Fruit fly (Drosophila melanogaster) whole organism, embryonic: ENCODE measurements around the gene be.

Experiments
- Abd-B ChIP-seq: fragments of 200-800 bp; sonication (Bioruptor generic); optimal IDR thresholded peaks from 2 replicates; lab custom pipeline; 2018; ENCODE audit warnings: missing biosample characterization, mild to moderate bottlenecking, missing genetic modification characterization, moderate library complexity
- Adf1 ChIP-seq: fragments of 200-800 bp; sonication (Bioruptor generic); IDR thresholded peaks from 2 replicates; pipeline ENCODE4 v1.3.6; 2022; ENCODE audit warnings: missing biosample characterization, missing genetic modification characterization
- Antp ChIP-seq: fragments of 200-800 bp; sonication (Bioruptor generic); optimal IDR thresholded peaks from 3 replicates; lab custom pipeline; 2016; ENCODE audit warnings: missing biosample characterization, missing genetic modification characterization
- CG10543 ChIP-seq: fragments of 200-800 bp; sonication (Bioruptor generic); optimal IDR thresholded peaks from 3 replicates; lab custom pipeline; 2017; ENCODE audit warnings: missing biosample characterization, mild to moderate bottlenecking, missing genetic modification characterization, moderate library complexity
- CG11085 ChIP-seq: fragments of 200-800 bp; sonication (Bioruptor generic); IDR thresholded peaks from 2 replicates; pipeline ENCODE4 v1.3.6; 2022; ENCODE audit warnings: missing biosample characterization, missing genetic modification characterization
- CG11093 ChIP-seq: fragments of 200-800 bp; sonication (Bioruptor generic); IDR thresholded peaks from 3 replicates; pipeline ENCODE4 v1.3.6; 2022; ENCODE audit warnings: missing biosample characterization, missing genetic modification characterization
- CG11560 ChIP-seq: fragments of 200-800 bp; sonication (Bioruptor generic); IDR thresholded peaks from 3 replicates; pipeline ENCODE4 v1.3.6; 2022; ENCODE audit warnings: missing biosample characterization, missing genetic modification characterization
- CG12236 ChIP-seq: fragments of 200-800 bp; sonication (Bioruptor generic); optimal IDR thresholded peaks from 2 replicates; lab custom pipeline; 2016; ENCODE audit warnings: missing biosample characterization, missing genetic modification characterization
- CG14441 ChIP-seq: fragments of 200-800 bp; sonication (Bioruptor generic); IDR thresholded peaks from 2 replicates; pipeline ENCODE4 v1.3.6; 2022; ENCODE audit warnings: missing biosample characterization, missing genetic modification characterization
- CG15011 ChIP-seq: fragments of 200-800 bp; sonication (Bioruptor generic); optimal IDR thresholded peaks from 3 replicates; lab custom pipeline; 2018; ENCODE audit warnings: missing biosample characterization, mild to moderate bottlenecking, missing genetic modification characterization
- CG1647 ChIP-seq: fragments of 200-800 bp; sonication (Bioruptor generic); optimal IDR thresholded peaks from 3 replicates; lab custom pipeline; 2016; ENCODE audit warnings: missing biosample characterization, missing genetic modification characterization
- CG16813 ChIP-seq: fragments of 200-800 bp; sonication (Bioruptor generic); IDR thresholded peaks from 3 replicates; pipeline ENCODE4 v1.3.6; 2022; ENCODE audit warnings: missing biosample characterization, missing genetic modification characterization; ENCODE audit not compliant: partially characterized antibody
- CG17361 ChIP-seq: fragments of 200-800 bp; sonication (Bioruptor generic); IDR thresholded peaks from 3 replicates; pipeline ENCODE4 v1.3.6; 2022; ENCODE audit warnings: missing biosample characterization, missing genetic modification characterization
- CG30431 ChIP-seq: fragments of 200-800 bp; sonication (Bioruptor generic); optimal IDR thresholded peaks from 2 replicates; lab custom pipeline; 2017; ENCODE audit warnings: missing biosample characterization, missing genetic modification characterization
- CG33557 ChIP-seq: fragments of 200-800 bp; sonication (Bioruptor generic); optimal IDR thresholded peaks from 2 replicates; lab custom pipeline; 2019; ENCODE audit warnings: missing biosample characterization, mild to moderate bottlenecking, missing genetic modification characterization, moderate library complexity
- CG34376 ChIP-seq: fragments of 200-800 bp; sonication (Bioruptor generic); optimal IDR thresholded peaks from 2 replicates; lab custom pipeline; 2018; ENCODE audit warnings: missing biosample characterization, mild to moderate bottlenecking, missing genetic modification characterization
- CG3847 ChIP-seq: fragments of 200-800 bp; sonication (Bioruptor generic); IDR thresholded peaks from 2 replicates; pipeline ENCODE4 v1.3.6; 2022; ENCODE audit warnings: missing biosample characterization, missing genetic modification characterization
- CG4360 ChIP-seq: fragments of 200-800 bp; sonication (Bioruptor generic); IDR thresholded peaks from 2 replicates; pipeline ENCODE4 v1.3.6; 2022; ENCODE audit warnings: missing biosample characterization, missing genetic modification characterization
- CG6683 ChIP-seq: fragments of 200-800 bp; sonication (Bioruptor generic); optimal IDR thresholded peaks from 2 replicates; lab custom pipeline; 2017; ENCODE audit warnings: missing biosample characterization, mild to moderate bottlenecking, missing genetic modification characterization, missing genetic modification reagents
- CG7928 ChIP-seq: fragments of 200-800 bp; sonication (Bioruptor generic); optimal IDR thresholded peaks from 2 replicates; lab custom pipeline; 2017; ENCODE audit warnings: missing biosample characterization, mild to moderate bottlenecking, missing genetic modification characterization
- CG8924 ChIP-seq: fragments of 200-800 bp; optimal IDR thresholded peaks from 3 replicates; lab custom pipeline; 2019; ENCODE audit warnings: missing biosample characterization, mild to moderate bottlenecking, missing genetic modification characterization, moderate library complexity
- D19A ChIP-seq: fragments of 200-800 bp; optimal IDR thresholded peaks from 3 replicates; lab custom pipeline; 2019; ENCODE audit warnings: missing biosample characterization, mild to moderate bottlenecking, missing genetic modification characterization, moderate library complexity
- Elba2 ChIP-seq: fragments of 200-800 bp; sonication (Bioruptor generic); optimal IDR thresholded peaks from 3 replicates; lab custom pipeline; 2016; ENCODE audit warnings: missing biosample characterization, missing genetic modification characterization
- Gsc ChIP-seq: fragments of 200-800 bp; sonication (Bioruptor generic); IDR thresholded peaks from 2 replicates; pipeline ENCODE4 v1.3.6; 2022; ENCODE audit warnings: missing biosample characterization, missing genetic modification characterization
- H2.0 ChIP-seq: fragments of 200-800 bp; sonication (Bioruptor generic); IDR thresholded peaks from 2 replicates; pipeline ENCODE4 v1.3.6; 2022; ENCODE audit warnings: missing biosample characterization, missing genetic modification characterization
- Lhr ChIP-seq: fragments of 200-800 bp; sonication (Bioruptor generic); optimal IDR thresholded peaks from 3 replicates; lab custom pipeline; 2017; ENCODE audit warnings: mild to moderate bottlenecking, missing biosample characterization, missing genetic modification reagents, missing genetic modification characterization
- Lim3 ChIP-seq: fragments of 200-800 bp; sonication (Bioruptor generic); IDR thresholded peaks from 2 replicates; pipeline ENCODE4 v1.3.6; 2022; ENCODE audit warnings: missing biosample characterization, missing genetic modification characterization
- MTF-1 ChIP-seq: fragments of 200-800 bp; sonication (Bioruptor generic); optimal IDR thresholded peaks from 2 replicates; lab custom pipeline; 2018; ENCODE audit warnings: missing biosample characterization, mild to moderate bottlenecking, missing genetic modification characterization, borderline replicate concordance
- Sry-β ChIP-seq: fragments of 200-800 bp; sonication (Bioruptor generic); optimal IDR thresholded peaks from 2 replicates; lab custom pipeline; 2018; ENCODE audit warnings: missing biosample characterization, mild to moderate bottlenecking, missing genetic modification characterization, moderate library complexity
- disco-r ChIP-seq: fragments of 200-800 bp; sonication (Bioruptor generic); optimal IDR thresholded peaks from 2 replicates; lab custom pipeline; 2016; ENCODE audit warnings: missing biosample characterization, missing genetic modification characterization
- dmrt99B ChIP-seq: fragments of 200-800 bp; sonication (Bioruptor generic); optimal IDR thresholded peaks from 2 replicates; lab custom pipeline; 2018; ENCODE audit warnings: missing biosample characterization, mild to moderate bottlenecking, missing genetic modification characterization, moderate library complexity
- ems ChIP-seq: fragments of 200-800 bp; sonication (Bioruptor generic); optimal IDR thresholded peaks from 3 replicates; lab custom pipeline; 2016; ENCODE audit warnings: missing biosample characterization, missing genetic modification characterization
- en ChIP-seq: fragments of 200-800 bp; sonication (Bioruptor generic); optimal IDR thresholded peaks from 2 replicates; lab custom pipeline; 2016; ENCODE audit warnings: missing biosample characterization, missing genetic modification characterization
- esg ChIP-seq: fragments of 200-800 bp; sonication (Bioruptor generic); conservative IDR thresholded peaks from 2 replicates; pipeline ENCODE4 v1.3.6; 2022; ENCODE audit warnings: missing biosample characterization, missing genetic modification characterization
- gem ChIP-seq: fragments of 200-800 bp; sonication (Bioruptor generic); optimal IDR thresholded peaks from 2 replicates; lab custom pipeline; 2019; ENCODE audit warnings: missing biosample characterization, mild to moderate bottlenecking, missing genetic modification characterization, moderate library complexity
- gsb-n ChIP-seq: fragments of 200-800 bp; sonication (Bioruptor generic); optimal IDR thresholded peaks from 3 replicates; lab custom pipeline; 2018; ENCODE audit warnings: missing biosample characterization, mild to moderate bottlenecking, missing genetic modification characterization
- hth ChIP-seq: fragments of >200 bp; optimal IDR thresholded peaks from 2 replicates; lab custom pipeline; 2017; ENCODE audit warnings: inconsistent platforms
- lov ChIP-seq, 2 experiments: fragments of 200-800 bp in 1 of 2; fragments of >200 bp in 1 of 2; sonication (Bioruptor generic) in 1 of 2; IDR thresholded peaks in 1 of 2; optimal IDR thresholded peaks in 1 of 2; 2 replicates in 1 of 2; 3 replicates in 1 of 2; pipeline versions ENCODE4 v1.3.6 to Lab custom; 2017 to 2022; ENCODE audit warnings: missing biosample characterization in 1 of 2, missing genetic modification characterization in 1 of 2
- nerfin-1 ChIP-seq: fragments of 200-800 bp; sonication (Bioruptor generic); optimal IDR thresholded peaks from 3 replicates; lab custom pipeline; 2019; ENCODE audit warnings: missing biosample characterization, mild to moderate bottlenecking, missing genetic modification characterization, moderate library complexity
- onecut ChIP-seq: fragments of 200-800 bp; sonication (Bioruptor generic); IDR thresholded peaks from 2 replicates; pipeline ENCODE4 v1.3.6; 2022; ENCODE audit warnings: missing biosample characterization, missing genetic modification characterization
- p53 ChIP-seq: fragments of 200-800 bp; sonication (Bioruptor generic); optimal IDR thresholded peaks from 2 replicates; lab custom pipeline; 2016; ENCODE audit warnings: missing biosample characterization, missing genetic modification characterization
- pfk ChIP-seq: fragments of 200-800 bp; sonication (Bioruptor generic); optimal IDR thresholded peaks from 2 replicates; lab custom pipeline; 2018; ENCODE audit warnings: missing biosample characterization, mild to moderate bottlenecking, missing genetic modification characterization, moderate library complexity
- pum ChIP-seq: fragments of 200-800 bp; sonication (Bioruptor generic); optimal IDR thresholded peaks from 2 replicates; lab custom pipeline; 2016; ENCODE audit warnings: missing biosample characterization, missing genetic modification characterization
- ranshi ChIP-seq: fragments of 200-800 bp; sonication (Bioruptor generic); IDR thresholded peaks from 2 replicates; pipeline ENCODE4 v1.3.6; 2022; ENCODE audit warnings: missing biosample characterization, missing genetic modification characterization
- ro ChIP-seq: fragments of 200-800 bp; sonication (Bioruptor generic); IDR thresholded peaks from 2 replicates; pipeline ENCODE4 v1.3.6; 2022; ENCODE audit warnings: missing biosample characterization, missing genetic modification characterization
- schlank ChIP-seq: fragments of 200-800 bp; sonication (Bioruptor generic); optimal IDR thresholded peaks from 2 replicates; lab custom pipeline; 2018; ENCODE audit warnings: missing biosample characterization, mild to moderate bottlenecking, missing genetic modification characterization
- slou ChIP-seq: fragments of 200-800 bp; sonication (Bioruptor generic); optimal IDR thresholded peaks from 3 replicates; lab custom pipeline; 2016; ENCODE audit warnings: missing biosample characterization, missing genetic modification characterization
- trem ChIP-seq: fragments of 200-800 bp; optimal IDR thresholded peaks from 3 replicates; lab custom pipeline; 2019; ENCODE audit warnings: missing biosample characterization, mild to moderate bottlenecking, missing genetic modification characterization, moderate library complexity
- ttk ChIP-seq: fragments of 200-800 bp; sonication (Bioruptor generic); IDR thresholded peaks from 2 replicates; pipeline ENCODE4 v2.1.2; 2022; ENCODE audit warnings: missing biosample characterization, missing genetic modification characterization

Gene be

DNA sequence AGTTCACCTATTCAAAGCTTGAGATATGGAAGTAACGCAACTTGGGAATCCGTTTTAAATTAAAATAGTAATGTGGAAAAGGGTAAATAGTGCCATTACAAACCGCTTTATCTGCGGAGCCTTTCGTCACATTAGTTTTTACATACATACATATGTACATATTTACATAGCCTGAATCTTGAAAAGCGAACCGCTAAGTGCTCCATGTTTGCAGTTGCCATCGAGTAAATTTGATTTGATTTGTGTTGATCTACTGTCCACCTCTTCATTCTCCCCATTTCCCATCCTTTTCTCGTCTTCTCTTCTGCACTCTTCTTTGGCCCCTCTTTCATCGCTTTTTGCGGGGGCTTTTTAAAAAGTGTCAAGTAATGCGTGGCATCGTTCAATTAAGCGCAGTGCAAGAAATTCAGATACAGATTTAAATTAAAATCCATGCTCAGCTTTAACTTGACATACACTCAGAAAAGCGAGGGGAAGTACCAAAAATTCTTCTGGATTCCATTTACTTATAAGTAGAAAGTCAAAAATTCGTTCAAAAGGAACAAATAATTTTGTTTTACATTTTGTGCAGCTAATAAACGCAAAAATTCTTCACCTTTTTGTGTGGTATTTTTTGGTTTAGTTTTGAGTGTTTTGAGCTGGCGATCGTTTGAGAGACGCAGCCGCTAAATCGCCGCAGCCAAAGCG is 18.9 kb downstream of the be start (continued):
- TF ChIP-seq disco-r (GFP tag; lab: Kevin White, UChicago), result peak; percentile 21
- no peak for TF ChIP-seq Adf1
- peak; percentile 51 for TF ChIP-seq D19A
- TF ChIP-seq en (GFP tag; lab: Kevin White, UChicago), result peak; percentile 70
- TF ChIP-seq CG11560 (tag; lab: Robert Waterston, UW), result no peak
- peak; percentile 71 for TF ChIP-seq CG8924
- peak; percentile 79 for TF ChIP-seq gem (tag; lab: Kevin White, UChicago)
- TF ChIP-seq ro (GFP tag; lab: Robert Waterston, UW), result no peak
- peak; percentile 81 for TF ChIP-seq schlank (tag; lab: Kevin White, UChicago)
- TF ChIP-seq lov (optimal IDR thresholded peaks at IDR 0.05; lab: Kevin White, UChicago), result no peak
- TF ChIP-seq lov (GFP tag; IDR thresholded peaks at IDR 0.05; lab: Robert Waterston, UW), result peak; percentile 91
- TF ChIP-seq CG17361, result peak; percentile 57; the same call in 2 of the 3 replicates
- peak; percentile 52 for TF ChIP-seq ems (GFP tag; lab: Kevin White, UChicago)
- peak; percentile 12; the same call in 1 of the 2 replicates for TF ChIP-seq ttk
- peak; percentile 73 for TF ChIP-seq pfk (GFP tag; lab: Kevin White, UChicago)
- TF ChIP-seq Lhr (GFP tag; lab: Kevin White, UChicago), result peak; percentile 83
- TF ChIP-seq CG11085, result peak; percentile 41; the same call in 1 of the 2 replicates
- peak; percentile 27; the same call in 1 of the 2 replicates for TF ChIP-seq H2.0 (GFP tag; lab: Robert Waterston, UW)
- TF ChIP-seq Gsc (GFP tag; lab: Robert Waterston, UW), result no peak
- TF ChIP-seq nerfin-1, result peak; percentile 82
- TF ChIP-seq onecut (GFP tag; lab: Robert Waterston, UW), result peak; percentile 85
- peak; percentile 42 for TF ChIP-seq trem
- TF ChIP-seq CG34376 (GFP tag; lab: Kevin White, UChicago), result peak; percentile 57
- peak; percentile 94 for TF ChIP-seq CG10543
- TF ChIP-seq CG16813 (GFP tag; lab: Robert Waterston, UW), result no peak
- peak; percentile 86 for TF ChIP-seq CG15011
- no peak for TF ChIP-seq Abd-B
- peak; percentile 11 for TF ChIP-seq pum
- TF ChIP-seq Elba2 (GFP tag; lab: Kevin White, UChicago), result no peak
- TF ChIP-seq CG11093 (GFP tag; lab: Robert Waterston, UW), result peak; percentile 48; the same call in 1 of the 3 replicates
- TF ChIP-seq p53, result peak; percentile 51
- peak; percentile 8; the same call in 1 of the 2 replicates for TF ChIP-seq CG14441 (GFP tag; lab: Robert Waterston, UW)
- peak; percentile 76 for TF ChIP-seq CG6683 (GFP tag; lab: Kevin White, UChicago)
- TF ChIP-seq CG12236 (GFP tag; lab: Kevin White, UChicago), result peak; percentile 90
- TF ChIP-seq CG4360 (GFP tag; lab: Robert Waterston, UW), result peak; percentile 72
- TF ChIP-seq CG3847 (GFP tag; lab: Robert Waterston, UW), result no peak
- peak; percentile 89 for TF ChIP-seq CG1647
- peak; percentile 88 for TF ChIP-seq gsb-n (tag; lab: Kevin White, UChicago)
- peak; percentile 46 for TF ChIP-seq CG30431
- TF ChIP-seq CG33557 (GFP tag; lab: Kevin White, UChicago), result peak; percentile 88
- peak; percentile 56 for TF ChIP-seq Antp (GFP tag; lab: Kevin White, UChicago)
- TF ChIP-seq MTF-1, result peak; percentile 94
- TF ChIP-seq esg (GFP tag; lab: Robert Waterston, UW), result no peak; the same call in 1 of the 2 replicates
- peak; percentile 86 for TF ChIP-seq dmrt99B (tag; lab: Kevin White, UChicago)
- no peak for TF ChIP-seq Lim3
- peak; percentile 74; the same call in 1 of the 2 replicates for TF ChIP-seq ranshi (GFP tag; lab: Robert Waterston, UW)
- no peak for TF ChIP-seq hth
- peak; percentile 61 for TF ChIP-seq CG7928 (GFP tag; lab: Kevin White, UChicago)
- no peak for TF ChIP-seq Sry-β (GFP tag; lab: Kevin White, UChicago)
- peak; percentile 75 for TF ChIP-seq slou (GFP tag; lab: Kevin White, UChicago)
